Worm (Caenorhabditis elegans): ENCODE data around the gene cpb-1.

Gene cpb-1

DNA sequence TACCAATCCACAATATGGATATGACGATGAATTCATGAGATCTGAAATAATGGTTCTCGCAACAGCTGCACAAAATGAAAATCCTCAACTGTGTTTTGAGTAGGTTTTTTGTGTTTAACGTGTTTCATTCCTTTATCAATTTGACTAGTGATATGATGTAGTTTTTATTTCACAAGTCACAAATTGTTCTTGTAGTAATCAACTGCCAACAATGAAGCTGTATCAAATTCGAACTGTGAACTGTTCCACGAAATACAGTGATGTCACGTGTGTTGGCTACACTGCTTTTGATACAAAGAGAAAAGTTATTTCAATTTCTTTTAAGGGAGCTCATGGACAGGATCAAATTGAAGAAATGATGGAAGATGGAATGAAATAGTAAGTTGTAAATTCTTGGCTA lies 6.9 kb upstream of the cpb-1 start:
- no peak for TF ChIP-seq ceh-30 (tag; optimal IDR thresholded peaks at IDR 0.05)
- no peak for TF ChIP-seq C08G9.2 (tag; optimal IDR thresholded peaks at IDR 0.05)
- no peak for TF ChIP-seq ets-4 (tag; optimal IDR thresholded peaks at IDR 0.05)
- TF ChIP-seq ceh-24 (tag; optimal IDR thresholded peaks at IDR 0.05) = no peak

- TF ChIP-seq pqm-1 (tag; optimal IDR thresholded peaks at IDR 0.05) (no peak), pax-1 (tag; optimal IDR thresholded peaks at IDR 0.05) (no peak), T23F11.4 (GFP tag; optimal IDR thresholded peaks at IDR 0.05) (no peak), gmeb-2 (tag; optimal IDR thresholded peaks at IDR 0.05) (no peak)
Observed at ce11 chrIII:9317601-9318000, 4.5 kb upstream of the cpb-1 start.

DNA sequence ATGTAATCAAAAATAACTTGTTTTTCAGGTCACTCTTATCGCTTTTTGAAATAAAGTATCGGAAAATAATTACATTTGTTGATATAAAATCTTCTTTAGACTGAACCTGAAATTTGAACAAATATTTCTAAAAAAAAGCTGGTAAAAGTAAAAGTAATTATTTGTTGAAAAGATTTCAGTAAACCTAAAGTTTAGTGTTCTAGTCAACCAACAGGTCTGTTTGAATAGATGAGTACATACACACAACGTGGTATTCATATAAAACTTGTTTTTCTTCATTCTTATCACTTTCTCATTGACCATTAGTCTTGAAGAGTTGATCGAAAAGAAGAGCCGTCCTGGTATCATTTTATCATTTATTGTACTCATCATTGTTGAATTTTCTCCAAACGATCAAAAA lies 2.5 kb upstream of the cpb-1 start, which contains the start of gene C40H1.9:
Gene C40H1.9, plus strand, starts transcription at position 301 of the 400 bp plus-strand sequence.
- no peak for TF ChIP-seq tbx-7 (tag; optimal IDR thresholded peaks at IDR 0.05)
- no peak for TF ChIP-seq pax-1 (tag; optimal IDR thresholded peaks at IDR 0.05)
- TF ChIP-seq fkh-6 (tag; optimal IDR thresholded peaks at IDR 0.05) = no peak
- TF ChIP-seq lim-6 (tag; optimal IDR thresholded peaks at IDR 0.05) = no peak
- no peak for TF ChIP-seq pros-1 (tag; optimal IDR thresholded peaks at IDR 0.05)
- TF ChIP-seq pha-2 (tag; optimal IDR thresholded peaks at IDR 0.05) = no peak

DNA sequence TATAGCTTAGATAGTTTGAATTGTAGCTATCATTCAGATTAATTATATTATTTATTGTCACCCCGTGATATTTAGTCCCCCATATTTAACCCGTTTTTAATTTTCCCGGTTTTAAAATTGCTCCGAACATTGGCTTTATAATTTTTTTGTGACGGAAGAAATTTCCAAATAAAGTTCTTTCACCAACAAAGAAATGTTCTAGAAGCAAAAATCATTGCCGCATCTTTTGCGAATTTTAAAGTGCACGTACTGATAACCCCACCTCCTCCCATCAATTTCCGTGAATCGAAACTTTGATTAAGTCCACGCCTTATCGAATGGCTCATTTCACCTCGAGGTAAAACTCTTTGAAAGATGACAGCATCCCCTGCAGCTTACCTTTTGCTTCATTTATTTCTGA lies 2.6 kb downstream of the cpb-1 start, which contains the start of gene C40H1.7:
Gene C40H1.7, plus strand, starts transcription at position 301 of the 400 bp plus-strand sequence.
- TF ChIP-seq unc-42 (tag; optimal IDR thresholded peaks at IDR 0.05) (no peak), tbx-7 (tag; optimal IDR thresholded peaks at IDR 0.05) (no peak), hlh-8 (tag; optimal IDR thresholded peaks at IDR 0.05) (no peak), unc-3 (GFP tag; conservative IDR thresholded peaks at IDR 0.05) (no peak), unc-3 (tag; optimal IDR thresholded peaks at IDR 0.05) (no peak), syd-9 (tag; optimal IDR thresholded peaks at IDR 0.05) (no peak), ahr-1 (tag; optimal IDR thresholded peaks at IDR 0.05) (no peak), ceh-24 (tag; optimal IDR thresholded peaks at IDR 0.05) (no peak)

DNA sequence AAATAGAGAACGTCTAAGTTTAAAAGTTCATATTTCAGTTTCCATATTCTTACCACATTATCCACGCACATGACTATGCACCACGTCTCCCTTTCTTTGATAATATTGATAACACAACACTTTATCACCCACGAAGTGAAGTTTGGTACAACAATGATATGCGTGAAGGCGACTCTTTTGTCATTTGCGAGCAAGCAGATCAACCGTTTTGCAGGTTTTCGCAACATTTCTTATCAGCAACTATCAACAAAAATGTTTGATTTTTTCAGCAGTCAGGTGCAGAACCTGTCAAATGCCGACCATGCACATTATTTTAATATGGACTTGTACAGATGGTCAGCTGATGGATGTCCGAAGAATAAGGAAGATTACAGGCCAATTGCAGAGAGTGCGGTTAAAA lies 4.4 kb downstream of the cpb-1 start:
- TF ChIP-seq nhr-232 (tag; optimal IDR thresholded peaks at IDR 0.05) (no peak), elt-2 (tag; optimal IDR thresholded peaks at IDR 0.05) (peak; percentile 85), K02D7.2 (tag; optimal IDR thresholded peaks at IDR 0.05) (no peak)

ce11 chrIII:9327910-9328309 lies 5.8 kb downstream of the cpb-1 start:
- TF ChIP-seq ceh-2 (tag; optimal IDR thresholded peaks at IDR 0.05) (no peak), ceh-31 (tag; optimal IDR thresholded peaks at IDR 0.05) (no peak), ahr-1 (tag; optimal IDR thresholded peaks at IDR 0.05) (no peak), hlh-8 (tag; optimal IDR thresholded peaks at IDR 0.05) (no peak), pat-9 (tag; optimal IDR thresholded peaks at IDR 0.05) (no peak), hlh-15 (tag; optimal IDR thresholded peaks at IDR 0.05) (no peak), odd-2 (tag; optimal IDR thresholded peaks at IDR 0.05) (no peak), Y22D7AL.16 (tag; optimal IDR thresholded peaks at IDR 0.05) (no peak), syd-9 (tag; optimal IDR thresholded peaks at IDR 0.05) (no peak)

ce11 chrIII:9328732-9329131 lies 6.6 kb downstream of the cpb-1 start:
- no peak for TF ChIP-seq dve-1 (tag; optimal IDR thresholded peaks at IDR 0.05)
- peak; percentile 23 for TF ChIP-seq ceh-18 (tag; optimal IDR thresholded peaks at IDR 0.05)
- TF ChIP-seq unc-55 (GFP tag; optimal IDR thresholded peaks at IDR 0.05) = peak; percentile 96
- TF ChIP-seq C08G9.2 (tag; optimal IDR thresholded peaks at IDR 0.05) = no peak
- no peak for TF ChIP-seq rnt-1 (tag; optimal IDR thresholded peaks at IDR 0.05)
- no peak for TF ChIP-seq hlh-30 (tag; optimal IDR thresholded peaks at IDR 0.05; ENCODE audit: insufficient read depth)
